Worm (Caenorhabditis elegans): ENCODE data around the gene aars-1.

DNA sequence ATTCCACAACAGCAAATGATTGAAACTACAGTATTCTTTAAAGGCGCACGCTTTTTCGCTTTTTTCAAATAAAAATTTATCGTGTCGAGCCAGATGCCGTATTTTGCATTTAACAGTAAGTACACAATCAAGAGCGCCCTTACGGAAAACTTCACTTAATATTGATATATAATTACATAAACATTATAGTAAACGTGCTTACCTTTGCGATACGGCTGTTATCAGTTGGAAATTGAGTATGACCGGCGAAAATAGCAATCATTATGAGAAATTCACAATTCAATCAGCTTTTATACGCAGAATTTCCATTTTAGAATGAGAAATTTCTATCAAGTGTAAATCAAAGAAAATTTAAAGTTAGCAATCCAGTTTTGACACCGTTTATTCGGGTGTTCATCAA, 35.9 kb upstream of the aars-1 start, which contains the start of gene B0334.20:
- no peak for TF ChIP-seq eyg-1 (tag; optimal IDR thresholded peaks at IDR 0.05)
- no peak for TF ChIP-seq nfya-1 (tag; optimal IDR thresholded peaks at IDR 0.05)
- no peak for TF ChIP-seq zip-5 (tag; optimal IDR thresholded peaks at IDR 0.05)
- no peak for TF ChIP-seq tbx-2 (tag; optimal IDR thresholded peaks at IDR 0.05)
- TF ChIP-seq C38D4.7 (GFP tag; optimal IDR thresholded peaks at IDR 0.05), result no peak
- no peak for TF ChIP-seq rnt-1 (tag; optimal IDR thresholded peaks at IDR 0.05)
- no peak for TF ChIP-seq sox-4 (tag; optimal IDR thresholded peaks at IDR 0.05)
- TF ChIP-seq pha-4 (tag; optimal IDR thresholded peaks at IDR 0.05), result no peak
- no peak for TF ChIP-seq npax-4 (tag; optimal IDR thresholded peaks at IDR 0.05)
- no peak for TF ChIP-seq Y22D7AL.16 (tag; optimal IDR thresholded peaks at IDR 0.05)
- no peak for TF ChIP-seq ama-1 (optimal IDR thresholded peaks at IDR 0.05)
- TF ChIP-seq pqm-1 (tag; optimal IDR thresholded peaks at IDR 0.05), result no peak
- no peak for TF ChIP-seq pax-1 (tag; optimal IDR thresholded peaks at IDR 0.05)
